Worm (Caenorhabditis elegans) whole organism, L1 larva: ENCODE data around the gene nkb-2.

Experiments
- ama-1 ChIP-seq: fragments of 150-350 bp; optimal IDR thresholded peaks from 2 replicates; lab custom pipeline; 2014
- fkh-10 ChIP-seq: sonication (generic microtip); optimal IDR thresholded peaks from 2 replicates; lab custom pipeline; 2017; ENCODE audit warnings: missing biosample characterization, missing genetic modification reagents, missing genetic modification characterization
- mdl-1 ChIP-seq, 2 experiments: fragments of 150-350 bp; optimal IDR thresholded peaks; 2 replicates each; lab custom pipeline; 2014 to 2017; ENCODE audit warnings: missing biosample characterization in 2 of 2, missing genetic modification characterization in 2 of 2, inconsistent platforms in 1 of 2
- tbx-2 ChIP-seq: sonication (generic microtip); optimal IDR thresholded peaks from 2 replicates; lab custom pipeline; 2016; ENCODE audit warnings: missing genetic modification characterization, missing compliant biosample characterization
- unc-86 ChIP-seq: sonication (generic microtip); optimal IDR thresholded peaks from 2 replicates; lab custom pipeline; 2016; ENCODE audit warnings: missing genetic modification characterization, missing compliant biosample characterization

- TF ChIP-seq ama-1 (lab: Kevin White, UChicago): no peak
- TF ChIP-seq tbx-2 (tag; lab: Kevin White, UChicago): no peak
- no peak for TF ChIP-seq unc-86 (tag; lab: Kevin White, UChicago)
- no peak for TF ChIP-seq fkh-10
- no peak for TF ChIP-seq mdl-1 (tag; optimal IDR thresholded peaks at IDR 0.05; lab: Kevin White, UChicago)
Measured at ce11 chrIV:10596505-10596904, 5.8 kb downstream of the nkb-2 start, which contains the start of gene C43F9.11.
